Worm (Caenorhabditis elegans) whole organism, late embryonic: ENCODE data around the gene srb-17.

Experiments used
- C08G9.2 ChIP-seq: sonication (generic microtip); optimal IDR thresholded peaks from 2 replicates; lab custom pipeline; 2016; ENCODE audit warnings: mild to moderate bottlenecking, missing genetic modification characterization, moderate library complexity, missing compliant biosample characterization
- ama-1 ChIP-seq: fragments of 150-350 bp; optimal IDR thresholded peaks from 2 replicates; lab custom pipeline; 2014
- ceh-2 ChIP-seq: sonication (generic microtip); optimal IDR thresholded peaks from 2 replicates; lab custom pipeline; 2016; ENCODE audit warnings: missing genotype, missing genetic modification characterization, missing compliant biosample characterization
- elt-2 ChIP-seq: sonication (generic microtip); optimal IDR thresholded peaks from 2 replicates; lab custom pipeline; 2016; ENCODE audit warnings: missing genetic modification reagents, missing genetic modification characterization, missing compliant biosample characterization
- ets-4 ChIP-seq: sonication (generic microtip); optimal IDR thresholded peaks from 2 replicates; lab custom pipeline; 2016; ENCODE audit warnings: missing genetic modification characterization, missing compliant biosample characterization
- fkh-10 ChIP-seq: fragments of 150-350 bp; optimal IDR thresholded peaks from 2 replicates; lab custom pipeline; 2014; ENCODE audit warnings: missing biosample characterization, missing genetic modification reagents, missing genetic modification characterization
- hlh-30 ChIP-seq: sonication (generic microtip); optimal IDR thresholded peaks from 2 replicates; lab custom pipeline; 2017; ENCODE audit warnings: antibody characterized with exemption, missing genetic modification characterization, missing compliant biosample characterization; ENCODE audit not compliant: insufficient read depth
- hlh-6 ChIP-seq: sonication (generic microtip); optimal IDR thresholded peaks from 2 replicates; lab custom pipeline; 2016; ENCODE audit warnings: missing genotype, missing genetic modification characterization, missing compliant biosample characterization
- tbx-2 ChIP-seq: sonication (generic microtip); optimal IDR thresholded peaks from 2 replicates; lab custom pipeline; 2016; ENCODE audit warnings: missing genetic modification characterization, missing compliant biosample characterization
- tbx-7 ChIP-seq: sonication (generic microtip); optimal IDR thresholded peaks from 2 replicates; lab custom pipeline; 2016; ENCODE audit warnings: missing genotype, missing genetic modification characterization, missing compliant biosample characterization
- unc-55 ChIP-seq: sonication (generic microtip); optimal IDR thresholded peaks from 2 replicates; lab custom pipeline; 2017; ENCODE audit warnings: missing biosample characterization, missing genetic modification reagents, missing genetic modification characterization
- unc-86 ChIP-seq: sonication (generic microtip); optimal IDR thresholded peaks from 2 replicates; lab custom pipeline; 2016; ENCODE audit warnings: missing genetic modification characterization, missing compliant biosample characterization

- TF ChIP-seq fkh-10 (GFP tag; lab: Kevin White, UChicago) (no peak), ceh-2 (tag; lab: Kevin White, UChicago) (no peak), C08G9.2 (tag; lab: Kevin White, UChicago) (no peak), ama-1 (no peak), tbx-7 (tag; lab: Kevin White, UChicago) (no peak), hlh-6 (tag; lab: Kevin White, UChicago) (no peak), unc-86 (tag; lab: Kevin White, UChicago) (no peak), tbx-2 (tag; lab: Kevin White, UChicago) (no peak), elt-2 (tag; lab: Kevin White, UChicago) (no peak), hlh-30 (tag; lab: Kevin White, UChicago) (no peak), ets-4 (tag; lab: Kevin White, UChicago) (no peak), unc-55 (GFP tag; lab: Kevin White, UChicago) (no peak)
These were observed 43.4 kb upstream of the srb-17 start for ce11 chrIV:10500481-10500880.
